Worm (Caenorhabditis elegans) whole organism, young adult: ENCODE measurements around the gene bca-1.
A peak's percentile ranks its signal among the peaks of the same experiment; 100 is the strongest.

ENCODE experiments used
- B0336.3 ChIP-seq: fragments of 200-800 bp; sonication (Bioruptor generic); IDR thresholded peaks from 2 replicates; pipeline ENCODE4 v1.3.6; 2022; ENCODE audit warnings: missing genetic modification characterization, missing compliant biosample characterization
- C17E4.6 ChIP-seq: fragments of 200-800 bp; sonication (Bioruptor generic); IDR thresholded peaks from 2 replicates; pipeline ENCODE4 v1.3.6; 2022; ENCODE audit warnings: missing genetic modification reagents, missing genetic modification characterization, missing compliant biosample characterization
- F33H1.4 ChIP-seq: fragments of 200-800 bp; sonication (Bioruptor generic); IDR thresholded peaks from 2 replicates; pipeline ENCODE4 v1.3.6; 2022; ENCODE audit warnings: missing genetic modification reagents, missing genetic modification characterization, missing compliant biosample characterization
- K12H6.12 ChIP-seq: fragments of 200-800 bp; sonication (Bioruptor generic); optimal IDR thresholded peaks from 2 replicates; lab custom pipeline; 2018; ENCODE audit warnings: mild to moderate bottlenecking, missing genetic modification characterization, missing compliant biosample characterization
- Y95B8A.8 ChIP-seq: fragments of 200-800 bp; sonication (Bioruptor generic); IDR thresholded peaks from 2 replicates; pipeline ENCODE4 v1.3.6; 2022; ENCODE audit warnings: missing genetic modification reagents, missing genetic modification characterization, missing compliant biosample characterization
- akir-1 ChIP-seq: fragments of 200-800 bp; sonication (Bioruptor generic); optimal IDR thresholded peaks from 2 replicates; lab custom pipeline; 2018; ENCODE audit warnings: mild to moderate bottlenecking, missing genetic modification characterization, moderate library complexity, missing compliant biosample characterization
- ama-1 ChIP-seq, 3 experiments: fragments of 150-350 bp in 1 of 3; sonication (generic microtip) in 2 of 3; optimal IDR thresholded peaks; 2 replicates each; lab custom pipeline; 2014 to 2018; ENCODE audit warnings: missing biosample characterization in 2 of 3, missing genetic modification characterization in 2 of 3, missing genetic modification reagents in 2 of 3
- aptf-2 ChIP-seq: fragments of 200-800 bp; sonication (Bioruptor generic); conservative IDR thresholded peaks from 2 replicates; pipeline ENCODE4 v1.3.6; 2022; ENCODE audit warnings: missing genetic modification reagents, missing genetic modification characterization, missing compliant biosample characterization
- athp-1 ChIP-seq: sonication (generic microtip); optimal IDR thresholded peaks from 2 replicates; lab custom pipeline; 2017; ENCODE audit warnings: mild to moderate bottlenecking, missing genetic modification characterization, missing compliant biosample characterization
- attf-3 ChIP-seq: fragments of 200-800 bp; sonication (Bioruptor generic); conservative IDR thresholded peaks from 2 replicates; pipeline ENCODE4 v1.3.6; 2022; ENCODE audit warnings: missing genetic modification reagents, missing genetic modification characterization, missing compliant biosample characterization
- attf-5 ChIP-seq: fragments of 200-800 bp; sonication (Bioruptor generic); optimal IDR thresholded peaks from 2 replicates; lab custom pipeline; 2018; ENCODE audit warnings: mild to moderate bottlenecking, missing genetic modification characterization, missing compliant biosample characterization
- ceh-100 ChIP-seq: fragments of 200-800 bp; sonication (Bioruptor generic); IDR thresholded peaks from 2 replicates; pipeline ENCODE4 v1.3.6; 2022; ENCODE audit warnings: missing genetic modification reagents, missing genetic modification characterization, missing compliant biosample characterization
- ceh-40 ChIP-seq: fragments of 200-800 bp; sonication (Bioruptor generic); IDR thresholded peaks from 2 replicates; pipeline ENCODE4 v1.3.6; 2022; ENCODE audit warnings: missing genetic modification characterization, missing compliant biosample characterization
- ceh-58 ChIP-seq: fragments of 200-800 bp; sonication (Bioruptor generic); IDR thresholded peaks from 2 replicates; pipeline ENCODE4 v1.3.6; 2022; ENCODE audit warnings: missing genetic modification characterization, missing compliant biosample characterization
- ceh-79 ChIP-seq: sonication (generic microtip); optimal IDR thresholded peaks from 2 replicates; lab custom pipeline; 2017; ENCODE audit warnings: mild to moderate bottlenecking, missing genetic modification characterization, missing compliant biosample characterization
- die-1 ChIP-seq: sonication (generic microtip); optimal IDR thresholded peaks from 2 replicates; lab custom pipeline; 2016; ENCODE audit warnings: missing genotype, mild to moderate bottlenecking, missing genetic modification characterization, missing compliant biosample characterization
- efl-1 ChIP-seq: fragments of 150-350 bp; optimal IDR thresholded peaks from 2 replicates; lab custom pipeline; 2014; ENCODE audit warnings: missing biosample characterization, missing genetic modification reagents, missing genetic modification characterization
- egrh-3 ChIP-seq: fragments of 200-800 bp; sonication (Bioruptor generic); IDR thresholded peaks from 2 replicates; pipeline ENCODE4 v1.3.6; 2022; ENCODE audit warnings: missing genetic modification reagents, missing genetic modification characterization, missing compliant biosample characterization
- hlh-26 ChIP-seq: fragments of 200-800 bp; sonication (Bioruptor generic); conservative IDR thresholded peaks from 2 replicates; pipeline ENCODE4 v1.3.6; 2022; ENCODE audit warnings: missing genetic modification reagents, missing genetic modification characterization, missing compliant biosample characterization
- hmg-20 ChIP-seq: fragments of 200-800 bp; sonication (Bioruptor generic); IDR thresholded peaks from 2 replicates; pipeline ENCODE4 v1.3.6; 2022; ENCODE audit warnings: missing genetic modification reagents, missing genetic modification characterization, missing compliant biosample characterization
- hsf-1 ChIP-seq: fragments of 200-800 bp; sonication (Bioruptor generic); IDR thresholded peaks from 2 replicates; pipeline ENCODE4 v1.3.6; 2022; ENCODE audit warnings: missing genetic modification reagents, missing genetic modification characterization, missing compliant biosample characterization
- let-607 ChIP-seq, 2 experiments: fragments of 200-800 bp in 1 of 2; sonication (Bioruptor generic) in 1 of 2; sonication (generic microtip) in 1 of 2; optimal IDR thresholded peaks; 2 replicates each; lab custom pipeline; 2016 to 2018; ENCODE audit warnings: mild to moderate bottlenecking in 2 of 2, missing compliant biosample characterization in 2 of 2, missing genetic modification characterization in 2 of 2, moderate library complexity in 2 of 2, missing genotype in 1 of 2
- lin-26 ChIP-seq: fragments of 200-800 bp; sonication (Bioruptor generic); IDR thresholded peaks from 2 replicates; pipeline ENCODE4 v1.3.6; 2022; ENCODE audit warnings: missing genetic modification reagents, missing genetic modification characterization, missing compliant biosample characterization
- lin-35 ChIP-seq, 3 experiments: fragments of 150-350 bp in 2 of 3; sonication (generic microtip) in 1 of 3; optimal IDR thresholded peaks; 2 replicates each; lab custom pipeline; 2014 to 2018; ENCODE audit warnings: missing biosample characterization in 3 of 3, missing genetic modification characterization in 3 of 3, missing genetic modification reagents in 3 of 3
- lir-1 ChIP-seq: fragments of 200-800 bp; sonication (Bioruptor generic); conservative IDR thresholded peaks from 2 replicates; pipeline ENCODE4 v1.3.6; 2022; ENCODE audit warnings: missing genetic modification reagents, missing genetic modification characterization, missing compliant biosample characterization
- mcd-1 ChIP-seq: fragments of 200-800 bp; sonication (Bioruptor generic); IDR thresholded peaks from 2 replicates; pipeline ENCODE4 v1.3.6; 2022; ENCODE audit warnings: missing genetic modification reagents, missing genetic modification characterization, missing compliant biosample characterization
- mxl-1 ChIP-seq: sonication (generic microtip); optimal IDR thresholded peaks from 2 replicates; lab custom pipeline; 2016; ENCODE audit warnings: missing genetic modification characterization, missing compliant biosample characterization
- nfya-1 ChIP-seq: sonication (generic microtip); optimal IDR thresholded peaks from 2 replicates; lab custom pipeline; 2017; ENCODE audit warnings: antibody characterized with exemption, missing compliant biosample characterization, missing genetic modification characterization, borderline replicate concordance; ENCODE audit not compliant: insufficient read depth
- nhr-90 ChIP-seq: sonication (generic microtip); optimal IDR thresholded peaks from 2 replicates; lab custom pipeline; 2016; ENCODE audit warnings: missing genotype, mild to moderate bottlenecking, missing genetic modification characterization, missing compliant biosample characterization
- rec-8 ChIP-seq, 2 experiments: sonication (generic microtip); optimal IDR thresholded peaks; 2 replicates each; lab custom pipeline; 2016; ENCODE audit warnings: mild to moderate bottlenecking in 2 of 2, missing genetic modification characterization in 2 of 2, missing genetic modification reagents in 2 of 2, missing genotype in 2 of 2, missing biosample characterization in 1 of 2, missing compliant biosample characterization in 1 of 2, moderate library complexity in 1 of 2
- sdz-38 ChIP-seq: sonication (generic microtip); optimal IDR thresholded peaks from 2 replicates; lab custom pipeline; 2016; ENCODE audit warnings: missing genotype, missing genetic modification characterization, missing compliant biosample characterization
- sea-2 ChIP-seq: fragments of 200-800 bp; sonication (Bioruptor generic); IDR thresholded peaks from 2 replicates; pipeline ENCODE4 v1.3.6; 2022; ENCODE audit warnings: missing genetic modification characterization, missing compliant biosample characterization
- snpc-1.3 ChIP-seq: sonication (generic microtip); optimal IDR thresholded peaks from 2 replicates; lab custom pipeline; 2017; ENCODE audit warnings: missing genetic modification characterization, mild to moderate bottlenecking, missing compliant biosample characterization, antibody characterized with exemption, moderate library complexity, missing genotype, missing genetic modification reagents; ENCODE audit not compliant: insufficient read depth
- snpc-4 ChIP-seq, 5 experiments: fragments of 150-350 bp in 1 of 5; sonication (generic microtip) in 4 of 5; optimal IDR thresholded peaks; 2 replicates each; lab custom pipeline; 2014 to 2018; ENCODE audit warnings: missing genetic modification characterization in 5 of 5, missing biosample characterization in 3 of 5, antibody characterized with exemption in 2 of 5, mild to moderate bottlenecking in 2 of 5, missing compliant biosample characterization in 2 of 5, missing genotype in 2 of 5, moderate library complexity in 2 of 5, missing genetic modification reagents in 1 of 5
- zfh-2 ChIP-seq: fragments of 200-800 bp; sonication (Bioruptor generic); conservative IDR thresholded peaks from 2 replicates; pipeline ENCODE4 v1.3.6; 2022; ENCODE audit warnings: missing genetic modification reagents, missing genetic modification characterization, missing compliant biosample characterization
- ztf-18 ChIP-seq: sonication (generic microtip); optimal IDR thresholded peaks from 2 replicates; lab custom pipeline; 2016; ENCODE audit warnings: missing genotype, mild to moderate bottlenecking, missing genetic modification characterization, missing compliant biosample characterization
- ztf-28 ChIP-seq: fragments of 200-800 bp; sonication (Bioruptor generic); IDR thresholded peaks from 2 replicates; pipeline ENCODE4 v1.3.6; 2022; ENCODE audit warnings: missing genetic modification reagents, missing genetic modification characterization, missing compliant biosample characterization
- ztf-6 ChIP-seq: fragments of 200-800 bp; sonication (Bioruptor generic); IDR thresholded peaks from 2 replicates; pipeline ENCODE4 v1.3.6; 2022; ENCODE audit warnings: missing genetic modification reagents, missing genetic modification characterization, missing compliant biosample characterization

The bca-1 gene

ce11 chrX:6253899-6254670 is 49.5 kb upstream of the bca-1 start (continued):
- TF ChIP-seq C17E4.6 (GFP tag; lab: Robert Waterston, UW) (no peak), K12H6.12 (tag; lab: Kevin White, UChicago) (peak; percentile 10), F33H1.4 (GFP tag; lab: Robert Waterston, UW) (no peak), rec-8 (tag; optimal IDR thresholded peaks at IDR 0.05; lab: Kevin White, UChicago) (no peak), ama-1 (optimal IDR thresholded peaks at IDR 0.05; lab: Kevin White, UChicago) (peak; percentile 94), ama-1 (GFP tag; optimal IDR thresholded peaks at IDR 0.05; lab: Kevin White, UChicago) (no peak), snpc-4 (GFP tag; optimal IDR thresholded peaks at IDR 0.05; lab: Kevin White, UChicago) (no peak), snpc-4 (tag; optimal IDR thresholded peaks at IDR 0.05; lab: Kevin White, UChicago) (no peak), ceh-79 (peak; percentile 18), Y95B8A.8 (peak; percentile 87), hlh-26 (GFP tag; lab: Robert Waterston, UW) (no peak), mxl-1 (no peak), mcd-1 (GFP tag; lab: Robert Waterston, UW) (peak; percentile 38), lin-26 (no peak), ceh-58 (GFP tag; lab: Robert Waterston, UW) (no peak), egrh-3 (GFP tag; lab: Robert Waterston, UW) (no peak), ztf-6 (no peak), ceh-40 (peak; percentile 53; the same call in 1 of the 2 replicates), nhr-90 (tag; lab: Kevin White, UChicago) (peak; percentile 2), aptf-2 (GFP tag; lab: Robert Waterston, UW) (no peak), sea-2 (no peak), hmg-20 (GFP tag; lab: Robert Waterston, UW) (no peak), die-1 (tag; lab: Kevin White, UChicago) (no peak), hsf-1 (GFP tag; lab: Robert Waterston, UW) (peak; percentile 46; the same call in 1 of the 2 replicates), attf-3 (no peak; the same call in 1 of the 2 replicates), ceh-100 (GFP tag; lab: Robert Waterston, UW) (no peak), attf-5 (GFP tag; lab: Kevin White, UChicago) (peak; percentile 27), let-607 (tag; optimal IDR thresholded peaks at IDR 0.05; lab: Kevin White, UChicago) (no peak), nfya-1 (no peak), ztf-28 (GFP tag; lab: Robert Waterston, UW) (no peak), athp-1 (tag; lab: Kevin White, UChicago) (no peak), ztf-18 (tag; lab: Kevin White, UChicago) (no peak), snpc-1.3 (tag; lab: Kevin White, UChicago) (no peak), sdz-38 (tag; lab: Kevin White, UChicago) (no peak), zfh-2 (GFP tag; lab: Robert Waterston, UW) (peak; percentile 78), B0336.3 (GFP tag; lab: Robert Waterston, UW) (peak; percentile 88), akir-1 (no peak), efl-1 (GFP tag; lab: Kevin White, UChicago) (no peak), lir-1 (GFP tag; lab: Robert Waterston, UW) (no peak), lin-35 (GFP tag; optimal IDR thresholded peaks at IDR 0.05; lab: Kevin White, UChicago) (peak in 1 of 3 experiments; percentile 32)
